Worm (Caenorhabditis elegans) whole organism, late embryonic: ENCODE results near the gene cyp-34A8.
A peak's percentile ranks its signal among the peaks of the same experiment; 100 is the strongest.

Experiments used
- C38D4.7 ChIP-seq: fragments of 200-800 bp; sonication (Bioruptor generic); optimal IDR thresholded peaks from 2 replicates; lab custom pipeline; 2018; ENCODE audit warnings: mild to moderate bottlenecking, missing genetic modification characterization, moderate library complexity, missing compliant biosample characterization
- T23F11.4 ChIP-seq: fragments of 200-800 bp; sonication (Bioruptor generic); optimal IDR thresholded peaks from 2 replicates; lab custom pipeline; 2018; ENCODE audit warnings: mild to moderate bottlenecking, missing genetic modification characterization, missing compliant biosample characterization
- ahr-1 ChIP-seq: sonication (generic microtip); optimal IDR thresholded peaks from 2 replicates; lab custom pipeline; 2016; ENCODE audit warnings: missing genetic modification characterization, missing compliant biosample characterization
- ceh-14 ChIP-seq: sonication (generic microtip); optimal IDR thresholded peaks from 2 replicates; lab custom pipeline; 2016; ENCODE audit warnings: missing genotype, missing genetic modification characterization, missing compliant biosample characterization
- ceh-18 ChIP-seq: sonication (generic microtip); optimal IDR thresholded peaks from 2 replicates; lab custom pipeline; 2016; ENCODE audit warnings: missing genetic modification characterization, missing compliant biosample characterization
- ceh-19 ChIP-seq: fragments of 200-800 bp; sonication (Bioruptor generic); optimal IDR thresholded peaks from 2 replicates; lab custom pipeline; 2018; ENCODE audit warnings: mild to moderate bottlenecking, missing genetic modification characterization, missing compliant biosample characterization
- ceh-2 ChIP-seq: sonication (generic microtip); optimal IDR thresholded peaks from 2 replicates; lab custom pipeline; 2016; ENCODE audit warnings: missing genotype, missing genetic modification characterization, missing compliant biosample characterization
- ceh-22 ChIP-seq: sonication (generic microtip); optimal IDR thresholded peaks from 2 replicates; lab custom pipeline; 2017; ENCODE audit warnings: missing biosample characterization, missing genetic modification characterization
- ceh-24 ChIP-seq: sonication (generic microtip); optimal IDR thresholded peaks from 2 replicates; lab custom pipeline; 2016; ENCODE audit warnings: mild to moderate bottlenecking, missing genetic modification characterization, missing compliant biosample characterization
- ceh-48 ChIP-seq: sonication (generic microtip); optimal IDR thresholded peaks from 2 replicates; lab custom pipeline; 2016; ENCODE audit warnings: missing genetic modification characterization, inconsistent platforms, missing compliant biosample characterization
- ceh-9 ChIP-seq: sonication (generic microtip); optimal IDR thresholded peaks from 2 replicates; lab custom pipeline; 2016; ENCODE audit warnings: mild to moderate bottlenecking, missing genetic modification characterization, inconsistent platforms, missing compliant biosample characterization
- elt-2 ChIP-seq: sonication (generic microtip); optimal IDR thresholded peaks from 2 replicates; lab custom pipeline; 2016; ENCODE audit warnings: missing genetic modification reagents, missing genetic modification characterization, missing compliant biosample characterization
- elt-4 ChIP-seq: sonication (generic microtip); optimal IDR thresholded peaks from 2 replicates; lab custom pipeline; 2016; ENCODE audit warnings: missing genetic modification characterization, missing compliant biosample characterization
- fax-1 ChIP-seq: sonication (generic microtip); optimal IDR thresholded peaks from 2 replicates; lab custom pipeline; 2016; ENCODE audit warnings: missing genotype, missing genetic modification characterization, missing compliant biosample characterization
- fkh-10 ChIP-seq: fragments of 150-350 bp; optimal IDR thresholded peaks from 2 replicates; lab custom pipeline; 2014; ENCODE audit warnings: missing biosample characterization, missing genetic modification reagents, missing genetic modification characterization
- fkh-6 ChIP-seq: sonication (generic microtip); optimal IDR thresholded peaks from 2 replicates; lab custom pipeline; 2016; ENCODE audit warnings: missing genetic modification characterization, missing compliant biosample characterization
- gmeb-2 ChIP-seq: sonication (generic microtip); optimal IDR thresholded peaks from 2 replicates; lab custom pipeline; 2016; ENCODE audit warnings: missing genetic modification characterization, inconsistent platforms, missing compliant biosample characterization
- hlh-13 ChIP-seq: fragments of 200-800 bp; sonication (Bioruptor generic); optimal IDR thresholded peaks from 2 replicates; lab custom pipeline; 2018; ENCODE audit warnings: mild to moderate bottlenecking, missing genetic modification characterization, missing compliant biosample characterization
- hlh-15 ChIP-seq: sonication (generic microtip); optimal IDR thresholded peaks from 2 replicates; lab custom pipeline; 2016; ENCODE audit warnings: missing genetic modification characterization, missing compliant biosample characterization
- hlh-30 ChIP-seq: sonication (generic microtip); optimal IDR thresholded peaks from 2 replicates; lab custom pipeline; 2017; ENCODE audit warnings: antibody characterized with exemption, missing genetic modification characterization, missing compliant biosample characterization; ENCODE audit not compliant: insufficient read depth
- mec-3 ChIP-seq: sonication (generic microtip); optimal IDR thresholded peaks from 2 replicates; lab custom pipeline; 2016; ENCODE audit warnings: borderline replicate concordance, missing genetic modification characterization, missing compliant biosample characterization
- nfya-1 ChIP-seq: sonication (generic microtip); optimal IDR thresholded peaks from 2 replicates; lab custom pipeline; 2017; ENCODE audit warnings: missing genetic modification characterization, mild to moderate bottlenecking, missing compliant biosample characterization, antibody characterized with exemption, moderate library complexity
- npax-4 ChIP-seq: sonication (generic microtip); optimal IDR thresholded peaks from 2 replicates; lab custom pipeline; 2016; ENCODE audit warnings: missing genetic modification characterization, missing compliant biosample characterization
- pag-3 ChIP-seq: sonication (generic microtip); optimal IDR thresholded peaks from 2 replicates; lab custom pipeline; 2016; ENCODE audit warnings: missing compliant biosample characterization, missing genetic modification characterization, borderline replicate concordance
- pax-1 ChIP-seq: fragments of 150-350 bp; optimal IDR thresholded peaks from 2 replicates; lab custom pipeline; 2014; ENCODE audit warnings: missing biosample characterization, missing genetic modification characterization
- pqm-1 ChIP-seq: sonication (generic microtip); optimal IDR thresholded peaks from 2 replicates; lab custom pipeline; 2016; ENCODE audit warnings: missing genetic modification characterization, missing compliant biosample characterization
- rnt-1 ChIP-seq: sonication (generic microtip); optimal IDR thresholded peaks from 2 replicates; lab custom pipeline; 2016; ENCODE audit warnings: missing genetic modification characterization, missing compliant biosample characterization
- syd-9 ChIP-seq: sonication (generic microtip); optimal IDR thresholded peaks from 2 replicates; lab custom pipeline; 2016; ENCODE audit warnings: mild to moderate bottlenecking, missing genetic modification characterization, moderate library complexity, missing compliant biosample characterization
- tbx-2 ChIP-seq: sonication (generic microtip); optimal IDR thresholded peaks from 2 replicates; lab custom pipeline; 2016; ENCODE audit warnings: missing genetic modification characterization, missing compliant biosample characterization
- ttx-3 ChIP-seq: sonication (generic microtip); optimal IDR thresholded peaks from 2 replicates; lab custom pipeline; 2016; ENCODE audit warnings: missing genetic modification reagents, missing genetic modification characterization, missing compliant biosample characterization
- unc-3 ChIP-seq, 2 experiments: fragments of 200-800 bp in 1 of 2; sonication (Bioruptor generic) in 1 of 2; sonication (generic microtip) in 1 of 2; conservative IDR thresholded peaks in 1 of 2; optimal IDR thresholded peaks in 1 of 2; 2 replicates each; pipeline versions ENCODE4 v1.3.6 to Lab custom; 2016 to 2022; ENCODE audit warnings: missing compliant biosample characterization in 2 of 2, missing genetic modification characterization in 2 of 2, missing genetic modification reagents in 1 of 2
- unc-42 ChIP-seq: sonication (generic microtip); optimal IDR thresholded peaks from 2 replicates; lab custom pipeline; 2016; ENCODE audit warnings: missing genotype, missing genetic modification characterization, missing compliant biosample characterization
- unc-55 ChIP-seq: sonication (generic microtip); optimal IDR thresholded peaks from 2 replicates; lab custom pipeline; 2017; ENCODE audit warnings: missing biosample characterization, missing genetic modification reagents, missing genetic modification characterization

Gene cyp-34A8

ce11 chrV:3938789-3939188, 28.8 kb downstream of the cyp-34A8 start, which contains the start of gene cyp-35B1:
Gene cyp-35B1 (plus strand): TSS chrV:3939032.
- TF ChIP-seq ceh-19 (GFP tag; lab: Kevin White, UChicago): no peak
- no peak for TF ChIP-seq npax-4
- no peak for TF ChIP-seq ceh-48 (tag; lab: Kevin White, UChicago)
- no peak for TF ChIP-seq ceh-24 (tag; lab: Kevin White, UChicago)
- TF ChIP-seq pag-3 (tag; lab: Kevin White, UChicago): no peak
- no peak for TF ChIP-seq elt-2 (tag; lab: Kevin White, UChicago)
- no peak for TF ChIP-seq T23F11.4 (GFP tag; lab: Kevin White, UChicago)
- TF ChIP-seq unc-42 (tag; lab: Kevin White, UChicago): no peak
- no peak for TF ChIP-seq hlh-13 (GFP tag; lab: Kevin White, UChicago)
- no peak for TF ChIP-seq tbx-2 (tag; lab: Kevin White, UChicago)

DNA sequence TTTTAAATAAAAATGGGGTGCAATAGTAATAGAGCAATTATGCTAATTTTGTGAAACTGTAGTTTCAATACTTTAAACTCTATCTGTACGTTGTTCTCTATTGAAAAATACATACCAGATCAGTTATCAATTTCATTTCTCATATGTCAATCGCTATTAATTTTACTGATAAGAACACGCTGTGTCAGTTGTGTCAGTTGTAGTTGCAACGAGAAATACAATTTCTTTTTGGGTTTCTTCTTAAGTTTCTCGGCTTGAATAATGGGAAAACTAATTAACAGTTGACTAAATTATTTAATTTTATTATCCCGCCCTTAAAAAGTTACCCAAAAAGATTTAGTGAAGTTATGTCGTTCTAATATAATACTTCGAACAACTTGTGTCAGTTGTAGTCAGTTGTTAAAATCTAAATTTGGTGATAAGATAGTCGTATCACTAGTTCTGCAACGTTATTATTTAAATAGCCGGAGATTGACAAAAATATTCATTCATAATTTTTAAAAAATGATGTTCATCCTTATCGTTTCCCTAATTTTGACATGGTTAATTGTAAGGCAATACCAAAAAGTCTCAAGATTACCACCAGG, 31.6 kb downstream of the cyp-34A8 start, which contains the start of gene cyp-35A5:
Gene cyp-35A5 (plus strand): TSS at position 435 of the 587 bp plus-strand sequence.
- peak; percentile 79 for TF ChIP-seq elt-2 (tag; lab: Kevin White, UChicago)
- TF ChIP-seq gmeb-2 (tag; lab: Kevin White, UChicago): no peak

- no peak for TF ChIP-seq ahr-1 (tag; lab: Kevin White, UChicago)
Measured at ce11 chrV:3931326-3931725, 36.3 kb downstream of the cyp-34A8 start, which contains the start of gene srx-63. Gene srx-63 (plus strand): TSS chrV:3931626.

ce11 chrV:3929099-3929498, 38.5 kb downstream of the cyp-34A8 start, which contains the start of gene srx-64:
Gene srx-64 (plus strand): TSS chrV:3929399.
- TF ChIP-seq pag-3 (tag; lab: Kevin White, UChicago): no peak
- no peak for TF ChIP-seq ceh-14
- no peak for TF ChIP-seq ceh-19 (GFP tag; lab: Kevin White, UChicago)
- TF ChIP-seq ceh-9 (tag; lab: Kevin White, UChicago): no peak
- no peak for TF ChIP-seq unc-3 (GFP tag; conservative IDR thresholded peaks at IDR 0.05; lab: Robert Waterston, UW)
- no peak for TF ChIP-seq unc-3 (tag; optimal IDR thresholded peaks at IDR 0.05; lab: Kevin White, UChicago)
- no peak for TF ChIP-seq hlh-13 (GFP tag; lab: Kevin White, UChicago)
- no peak for TF ChIP-seq C38D4.7
- TF ChIP-seq syd-9 (tag; lab: Kevin White, UChicago): no peak
- TF ChIP-seq tbx-2 (tag; lab: Kevin White, UChicago): no peak
- TF ChIP-seq elt-4 (tag; lab: Kevin White, UChicago): no peak
- TF ChIP-seq gmeb-2 (tag; lab: Kevin White, UChicago): no peak
- no peak for TF ChIP-seq rnt-1 (tag; lab: Kevin White, UChicago)
- TF ChIP-seq pqm-1 (tag; lab: Kevin White, UChicago): no peak
- TF ChIP-seq, all 69 proteins: peak for 0

ce11 chrV:3927522-3927921, 40.1 kb downstream of the cyp-34A8 start:
- no peak for TF ChIP-seq hlh-30 (tag; lab: Kevin White, UChicago)
- no peak for TF ChIP-seq fkh-10 (GFP tag; lab: Kevin White, UChicago)
- TF ChIP-seq pax-1 (tag; lab: Kevin White, UChicago): no peak
- no peak for TF ChIP-seq mec-3 (tag; lab: Kevin White, UChicago)
- TF ChIP-seq hlh-15 (tag; lab: Kevin White, UChicago): no peak
- no peak for TF ChIP-seq ttx-3 (tag; lab: Kevin White, UChicago)
- TF ChIP-seq unc-3 (GFP tag; conservative IDR thresholded peaks at IDR 0.05; lab: Robert Waterston, UW): no peak
- TF ChIP-seq unc-3 (tag; optimal IDR thresholded peaks at IDR 0.05; lab: Kevin White, UChicago): no peak
- no peak for TF ChIP-seq fax-1 (tag; lab: Kevin White, UChicago)
- no peak for TF ChIP-seq fkh-6 (tag; lab: Kevin White, UChicago)
- no peak for TF ChIP-seq nfya-1
- no peak for TF ChIP-seq unc-55 (GFP tag; lab: Kevin White, UChicago)
- TF ChIP-seq ceh-22: no peak
- no peak for TF ChIP-seq ceh-18 (tag; lab: Kevin White, UChicago)
- TF ChIP-seq ceh-2 (tag; lab: Kevin White, UChicago): no peak
